Worm (Caenorhabditis elegans) whole organism, L1 larva: Measurements from ENCODE around the gene C14B9.8.

Source experiments
- C34B4.2 ChIP-seq: sonication (generic microtip); optimal IDR thresholded peaks from 2 replicates; lab custom pipeline; 2017; ENCODE audit warnings: mild to moderate bottlenecking, missing genetic modification characterization, missing compliant biosample characterization
- aha-1 ChIP-seq: fragments of 150-350 bp; optimal IDR thresholded peaks from 2 replicates; lab custom pipeline; 2014; ENCODE audit warnings: missing biosample characterization, missing genetic modification characterization
- aly-2 ChIP-seq: fragments of 150-350 bp; optimal IDR thresholded peaks from 2 replicates; lab custom pipeline; 2014; ENCODE audit warnings: missing biosample characterization, missing genetic modification characterization
- blmp-1 ChIP-seq: fragments of 150-350 bp; optimal IDR thresholded peaks from 2 replicates; lab custom pipeline; 2014; ENCODE audit warnings: missing biosample characterization, missing genetic modification characterization
- ceh-82 ChIP-seq, 3 experiments: fragments of 150-350 bp in 1 of 3; sonication (generic microtip) in 2 of 3; optimal IDR thresholded peaks; 2 replicates each; lab custom pipeline; 2014 to 2017; ENCODE audit warnings: missing biosample characterization in 3 of 3, missing genetic modification characterization in 3 of 3
- ceh-90 ChIP-seq: sonication (generic microtip); optimal IDR thresholded peaks from 2 replicates; lab custom pipeline; 2016; ENCODE audit warnings: missing genetic modification characterization, missing compliant biosample characterization
- dpl-1 ChIP-seq, 3 experiments: fragments of 150-350 bp in 2 of 3; sonication (generic microtip) in 1 of 3; optimal IDR thresholded peaks; 2 replicates each; lab custom pipeline; 2014 to 2017; ENCODE audit warnings: missing biosample characterization in 3 of 3, missing genetic modification characterization in 3 of 3, missing genetic modification reagents in 3 of 3
- dsc-1 ChIP-seq: sonication (generic microtip); optimal IDR thresholded peaks from 2 replicates; lab custom pipeline; 2016; ENCODE audit warnings: mild to moderate bottlenecking, missing genetic modification characterization, missing compliant biosample characterization
- efl-1 ChIP-seq, 4 experiments: fragments of 150-350 bp; optimal IDR thresholded peaks in 3 of 4; peaks in 1 of 4; 1 replicate in 1 of 4; 2 replicates in 3 of 4; lab custom pipeline; 2014; ENCODE audit warnings: missing biosample characterization in 2 of 4, missing genetic modification characterization in 2 of 4, missing genetic modification reagents in 2 of 4
- elt-2 ChIP-seq: sonication (generic microtip); optimal IDR thresholded peaks from 2 replicates; lab custom pipeline; 2016; ENCODE audit warnings: missing genetic modification characterization, mild to moderate bottlenecking, inconsistent platforms, missing compliant biosample characterization, missing genetic modification reagents
- elt-3 ChIP-seq, 6 experiments: fragments of 150-350 bp in 1 of 6; sonication (generic microtip); optimal IDR thresholded peaks; 2 replicates each; lab custom pipeline; 2017 to 2018; ENCODE audit warnings: missing biosample characterization in 6 of 6, missing genetic modification characterization in 6 of 6, inconsistent platforms in 1 of 6
- fkh-10 ChIP-seq: sonication (generic microtip); optimal IDR thresholded peaks from 2 replicates; lab custom pipeline; 2017; ENCODE audit warnings: missing biosample characterization, missing genetic modification reagents, missing genetic modification characterization
- fkh-4 ChIP-seq: sonication (generic microtip); optimal IDR thresholded peaks from 2 replicates; lab custom pipeline; 2016; ENCODE audit warnings: missing compliant biosample characterization, missing genetic modification characterization, borderline replicate concordance
- fkh-8 ChIP-seq: sonication (generic microtip); optimal IDR thresholded peaks from 2 replicates; lab custom pipeline; 2016; ENCODE audit warnings: mild to moderate bottlenecking, missing genetic modification characterization, missing compliant biosample characterization
- isw-1 ChIP-seq: fragments of 200-800 bp; sonication (Bioruptor generic); IDR thresholded peaks from 2 replicates; pipeline ENCODE4 v1.3.6; 2022; ENCODE audit warnings: missing genetic modification characterization, missing compliant biosample characterization
- lin-14 ChIP-seq: fragments of 200-800 bp; sonication (Bioruptor generic); optimal IDR thresholded peaks from 2 replicates; lab custom pipeline; 2018; ENCODE audit warnings: mild to moderate bottlenecking, missing genetic modification characterization, moderate library complexity, missing compliant biosample characterization
- lin-35 ChIP-seq, 2 experiments: fragments of 150-350 bp; optimal IDR thresholded peaks; 2 replicates each; lab custom pipeline; 2014; ENCODE audit warnings: missing biosample characterization in 2 of 2, missing genetic modification characterization in 2 of 2, missing genetic modification reagents in 2 of 2
- lin-39 ChIP-seq: fragments of 150-350 bp; optimal IDR thresholded peaks from 2 replicates; lab custom pipeline; 2014; ENCODE audit warnings: missing biosample characterization, missing genetic modification reagents, missing genetic modification characterization
- mdl-1 ChIP-seq, 2 experiments: fragments of 150-350 bp; optimal IDR thresholded peaks; 2 replicates each; lab custom pipeline; 2014 to 2017; ENCODE audit warnings: missing biosample characterization in 2 of 2, missing genetic modification characterization in 2 of 2, inconsistent platforms in 1 of 2
- mep-1 ChIP-seq: fragments of 150-350 bp; optimal IDR thresholded peaks from 2 replicates; lab custom pipeline; 2014; ENCODE audit warnings: missing biosample characterization, missing genetic modification characterization
- nhr-19 ChIP-seq: fragments of 200-800 bp; sonication (Bioruptor generic); conservative IDR thresholded peaks from 2 replicates; pipeline ENCODE4 v1.3.6; 2022; ENCODE audit warnings: missing genetic modification characterization, missing compliant biosample characterization
- nhr-71 ChIP-seq: sonication (generic microtip); optimal IDR thresholded peaks from 2 replicates; lab custom pipeline; 2016; ENCODE audit warnings: mild to moderate bottlenecking, missing genetic modification characterization, moderate library complexity, missing compliant biosample characterization
- nhr-84 ChIP-seq: sonication (generic microtip); optimal IDR thresholded peaks from 2 replicates; lab custom pipeline; 2017; ENCODE audit warnings: missing biosample characterization, missing genetic modification characterization
- pax-3 ChIP-seq: fragments of 200-800 bp; sonication (Bioruptor generic); optimal IDR thresholded peaks from 2 replicates; lab custom pipeline; 2018; ENCODE audit warnings: mild to moderate bottlenecking, missing genetic modification characterization, moderate library complexity, missing compliant biosample characterization
- rnt-1 ChIP-seq: sonication (generic microtip); optimal IDR thresholded peaks from 2 replicates; lab custom pipeline; 2016; ENCODE audit warnings: mild to moderate bottlenecking, missing genetic modification characterization, moderate library complexity, missing compliant biosample characterization
- snu-23 ChIP-seq: sonication (generic microtip); optimal IDR thresholded peaks from 2 replicates; lab custom pipeline; 2016; ENCODE audit warnings: missing genetic modification characterization, missing compliant biosample characterization
- tbx-2 ChIP-seq: sonication (generic microtip); optimal IDR thresholded peaks from 2 replicates; lab custom pipeline; 2016; ENCODE audit warnings: missing genetic modification characterization, missing compliant biosample characterization
- unc-130 ChIP-seq: fragments of 150-350 bp; optimal IDR thresholded peaks from 2 replicates; lab custom pipeline; 2017; ENCODE audit warnings: missing biosample characterization, missing genetic modification characterization, inconsistent platforms
- unc-62 ChIP-seq: fragments of 150-350 bp; optimal IDR thresholded peaks from 2 replicates; lab custom pipeline; 2014; ENCODE audit warnings: missing biosample characterization, missing genetic modification reagents, missing genetic modification characterization
- unc-86 ChIP-seq: sonication (generic microtip); optimal IDR thresholded peaks from 2 replicates; lab custom pipeline; 2016; ENCODE audit warnings: missing genetic modification characterization, missing compliant biosample characterization
- zag-1 ChIP-seq: fragments of 150-350 bp; optimal IDR thresholded peaks from 2 replicates; lab custom pipeline; 2014; ENCODE audit warnings: missing biosample characterization, missing genetic modification characterization

C14B9.8 gene

DNA sequence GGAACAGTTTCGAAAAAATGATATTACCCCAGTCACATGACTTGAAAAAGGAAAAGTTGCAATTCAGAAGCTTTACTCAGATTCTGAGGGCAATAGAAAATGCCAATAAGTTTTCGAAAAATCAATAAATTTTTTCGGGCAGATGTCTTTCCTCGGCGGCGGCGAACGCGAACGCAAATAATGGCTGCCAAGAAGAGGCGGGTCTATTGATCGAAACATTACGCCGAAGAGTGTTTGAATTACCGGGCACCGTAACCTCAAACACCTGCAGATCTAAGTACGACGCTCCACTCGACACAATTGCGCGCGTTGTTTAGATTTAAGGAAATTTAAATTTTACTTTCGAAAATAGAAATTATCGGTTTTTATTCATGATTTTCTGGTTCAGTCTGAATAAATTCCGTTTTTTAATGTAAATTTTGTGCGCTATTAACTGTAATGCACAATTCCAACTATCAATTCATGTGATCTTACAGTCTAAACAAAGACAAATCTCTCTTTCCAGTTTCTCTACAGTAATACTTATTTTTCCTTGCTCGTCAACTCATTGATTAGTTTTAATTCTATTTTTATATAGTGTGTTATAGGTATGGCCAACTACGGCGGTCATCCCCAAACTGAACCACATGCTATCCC lies 19.5 kb upstream of the C14B9.8 start, which contains the start of gene prp-8 (continued):
- peak; percentile 48 for TF ChIP-seq lin-39 (tag; lab: Kevin White, UChicago)
- TF ChIP-seq unc-86 (tag; lab: Kevin White, UChicago), result peak; percentile 80
- TF ChIP-seq mdl-1 (tag; optimal IDR thresholded peaks at IDR 0.05; lab: Kevin White, UChicago), result peak in 1 of 2 experiments; percentile 87
- TF ChIP-seq ceh-82 (tag; optimal IDR thresholded peaks at IDR 0.05; lab: Kevin White, UChicago), result peak; percentile 82 to 96 (median 89)

ce11 chrIII:8163283-8163682 lies 18.9 kb upstream of the C14B9.8 start, which contains the start of gene bath-42:
Gene bath-42, minus strand, starts transcription at chrIII:8163383.
- no peak for TF ChIP-seq isw-1
- TF ChIP-seq ceh-90 (tag; lab: Kevin White, UChicago), result no peak
- no peak for TF ChIP-seq aly-2 (tag; lab: Kevin White, UChicago)
- no peak for TF ChIP-seq fkh-4 (tag; lab: Kevin White, UChicago)
- no peak for TF ChIP-seq aha-1 (tag; lab: Kevin White, UChicago)
- no peak for TF ChIP-seq pax-3 (tag; lab: Kevin White, UChicago)

ce11 chrIII:8161238-8161637 lies 16.8 kb upstream of the C14B9.8 start, which contains the start of gene inpp-5K:
Gene inpp-5K, minus strand, starts transcription at chrIII:8161338.
- no peak for TF ChIP-seq unc-130 (tag; lab: Kevin White, UChicago)
- TF ChIP-seq aly-2 (tag; lab: Kevin White, UChicago), result peak; percentile 33

- TF ChIP-seq elt-2 (tag; lab: Kevin White, UChicago), result no peak
- TF ChIP-seq lin-39 (tag; lab: Kevin White, UChicago), result no peak
- TF ChIP-seq mdl-1 (tag; optimal IDR thresholded peaks at IDR 0.05; lab: Kevin White, UChicago), result peak in 1 of 2 experiments; percentile 51
- no peak for TF ChIP-seq fkh-10 (GFP tag; lab: Kevin White, UChicago)
- TF ChIP-seq elt-3 (tag; optimal IDR thresholded peaks at IDR 0.05; lab: Kevin White, UChicago), result no peak
- peak; percentile 17 for TF ChIP-seq snu-23 (GFP tag; lab: Kevin White, UChicago)
- 0 out of 2 replicates have a peak, but pooled peaks have one; percentile 7 for TF ChIP-seq nhr-19 (GFP tag; lab: Robert Waterston, UW)
- TF ChIP-seq ceh-82 (tag; optimal IDR thresholded peaks at IDR 0.05; lab: Kevin White, UChicago), result no peak
- TF ChIP-seq tbx-2, result no peak
- no peak for TF ChIP-seq zag-1 (tag; lab: Kevin White, UChicago)
- peak; percentile 56 for TF ChIP-seq nhr-71 (tag; lab: Kevin White, UChicago)
- TF ChIP-seq blmp-1 (tag; lab: Kevin White, UChicago), result peak; percentile 23
- peak in 1 of 2 experiments; percentile 8 for TF ChIP-seq efl-1 (optimal IDR thresholded peaks at IDR 0.05; lab: Kevin White, UChicago)
- peak; percentile 6 to 73 for TF ChIP-seq efl-1 (GFP tag; optimal IDR thresholded peaks at IDR 0.05 in 1 of 2; lab: Kevin White, UChicago)
- no peak for TF ChIP-seq dsc-1 (tag; lab: Kevin White, UChicago)
- peak in 1 of 2 experiments; percentile 18 for TF ChIP-seq lin-35 (GFP tag; optimal IDR thresholded peaks at IDR 0.05; lab: Kevin White, UChicago)
- no peak for TF ChIP-seq aha-1 (tag; lab: Kevin White, UChicago)
- peak; percentile 2 for TF ChIP-seq rnt-1 (tag; lab: Kevin White, UChicago)
- no peak for TF ChIP-seq fkh-8 (tag; lab: Kevin White, UChicago)
- peak; percentile 48 for TF ChIP-seq mep-1
- TF ChIP-seq dpl-1 (GFP tag; optimal IDR thresholded peaks at IDR 0.05; lab: Kevin White, UChicago), result peak in 1 of 3 experiments; percentile 15
- TF ChIP-seq lin-14 (GFP tag; lab: Kevin White, UChicago), result peak; percentile 44
- TF ChIP-seq nhr-84, result no peak
- no peak for TF ChIP-seq C34B4.2
- TF ChIP-seq aly-2 (tag; lab: Kevin White, UChicago), result no peak
- TF ChIP-seq unc-62 (GFP tag; lab: Kevin White, UChicago), result no peak
These were observed 13.8 kb upstream of the C14B9.8 start, which contains the start of gene atg-13 for ce11 chrIII:8158140-8158786. Gene atg-13, minus strand, starts transcription at chrIII:8158190.
